Fruit fly (Drosophila melanogaster): ENCODE data around the gene Lcp65Af.
A peak's percentile ranks its signal among the peaks of the same experiment; 100 is the strongest.

The Lcp65Af gene

DNA sequence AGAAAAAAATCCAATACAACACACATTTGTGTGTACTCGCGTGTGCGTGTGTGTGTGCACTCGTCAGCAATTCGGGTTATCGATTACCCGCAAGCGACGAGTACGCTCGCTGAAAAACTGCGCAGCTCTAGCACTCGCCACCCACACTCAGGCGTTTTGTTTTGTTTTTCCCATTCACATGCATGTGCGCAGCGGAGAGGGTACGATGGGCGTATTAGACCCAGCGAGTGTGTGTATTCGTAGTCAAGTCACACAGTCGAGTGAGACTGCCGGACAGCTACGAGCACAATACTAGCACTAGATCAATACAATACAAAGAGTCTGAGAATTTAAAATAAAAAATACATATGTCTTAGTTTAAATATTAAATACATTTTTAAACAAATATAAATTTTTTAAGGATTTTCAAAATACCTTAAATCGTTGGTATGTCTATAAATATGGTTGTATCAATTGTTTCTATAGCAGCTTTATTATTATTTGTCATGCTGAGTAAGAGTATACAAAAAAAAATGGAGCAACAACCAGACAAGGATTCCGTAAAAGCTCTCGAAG is 48.4 kb upstream of the Lcp65Af start, which contains the start of the genes D19B and CG43293 (continued):
- TF ChIP-seq unc-4 (GFP tag; IDR thresholded peaks at IDR 0.05; ENCODE audit: partially characterized antibody), result peak; percentile 57; the same call in 1 of the 2 replicates
- TF ChIP-seq trh (GFP tag; optimal IDR thresholded peaks at IDR 0.05), result peak; percentile 83
- peak; percentile 88 for TF ChIP-seq CG11085 (GFP tag; IDR thresholded peaks at IDR 0.05)
- peak; percentile 81 for TF ChIP-seq CrebB (tag; optimal IDR thresholded peaks at IDR 0.05)
- TF ChIP-seq CG6272 (GFP tag; IDR thresholded peaks at IDR 0.05), result peak; percentile 81
- TF ChIP-seq CG3847 (GFP tag; IDR thresholded peaks at IDR 0.05), result peak; percentile 91
- TF ChIP-seq Taf1 (GFP tag; IDR thresholded peaks at IDR 0.05), result peak; percentile 82
- no peak for TF ChIP-seq Tbp (GFP tag; optimal IDR thresholded peaks at IDR 0.05)
- peak; percentile 92 for TF ChIP-seq klu (GFP tag; IDR thresholded peaks at IDR 0.05)
- peak; percentile 97 for TF ChIP-seq Gug (GFP tag; IDR thresholded peaks at IDR 0.05)
- peak; percentile 89 for TF ChIP-seq jumu (GFP tag; optimal IDR thresholded peaks at IDR 0.05)
- peak; percentile 72 for TF ChIP-seq Usf (GFP tag; optimal IDR thresholded peaks at IDR 0.05)
- TF ChIP-seq CG4424 (GFP tag; optimal IDR thresholded peaks at IDR 0.05), result peak; percentile 88
- TF ChIP-seq CG1832 (GFP tag; optimal IDR thresholded peaks at IDR 0.05), result no peak
- peak; percentile 65 for TF ChIP-seq CG3163 (GFP tag; optimal IDR thresholded peaks at IDR 0.05)
- TF ChIP-seq fd96Cb (tag; optimal IDR thresholded peaks at IDR 0.05), result peak; percentile 83
- TF ChIP-seq CG1529 (GFP tag; optimal IDR thresholded peaks at IDR 0.05), result peak; percentile 72
- TF ChIP-seq CG7745 (tag; optimal IDR thresholded peaks at IDR 0.05), result no peak
- peak; percentile 79 for TF ChIP-seq repo (GFP tag; optimal IDR thresholded peaks at IDR 0.05)
- TF ChIP-seq h (optimal IDR thresholded peaks at IDR 0.05), result no peak
- TF ChIP-seq Hr51 (GFP tag; optimal IDR thresholded peaks at IDR 0.05), result peak; percentile 85 to 86
- TF ChIP-seq CG5953 (GFP tag; IDR thresholded peaks at IDR 0.05), result peak; percentile 87
- TF ChIP-seq gsb (GFP tag; IDR thresholded peaks at IDR 0.05), result peak; percentile 75
- peak; percentile 82 for TF ChIP-seq CG14050 (GFP tag; IDR thresholded peaks at IDR 0.05)
- peak; percentile 43; the same call in 1 of the 2 replicates for TF ChIP-seq CkIIα-i1 (GFP tag; IDR thresholded peaks at IDR 0.05)
- peak; percentile 97 for TF ChIP-seq ci (GFP tag; IDR thresholded peaks at IDR 0.05)
- peak; percentile 90 for TF ChIP-seq ewg (GFP tag; optimal IDR thresholded peaks at IDR 0.05)
- peak; percentile 74 for TF ChIP-seq CG16815 (GFP tag; optimal IDR thresholded peaks at IDR 0.05)
- peak; percentile 63 for TF ChIP-seq org-1 (GFP tag; optimal IDR thresholded peaks at IDR 0.05)
- TF ChIP-seq CG2712 (tag; optimal IDR thresholded peaks at IDR 0.05), result peak; percentile 91
- TF ChIP-seq pros (GFP tag; optimal IDR thresholded peaks at IDR 0.05), result no peak
- peak; percentile 94 for TF ChIP-seq D19A (tag; optimal IDR thresholded peaks at IDR 0.05)
- peak; percentile 86; the same call in 2 of the 3 replicates for TF ChIP-seq CG6175 (GFP tag; IDR thresholded peaks at IDR 0.05)
- peak; percentile 72; the same call in 2 of the 3 replicates for TF ChIP-seq CG11560 (tag; IDR thresholded peaks at IDR 0.05)
- TF ChIP-seq CG2889 (GFP tag; IDR thresholded peaks at IDR 0.05), result peak; percentile 88
- TF ChIP-seq fd102C (GFP tag; optimal IDR thresholded peaks at IDR 0.05), result peak; percentile 12
- no peak for TF ChIP-seq nau (GFP tag; optimal IDR thresholded peaks at IDR 0.05)
- TF ChIP-seq pnt (GFP tag; optimal IDR thresholded peaks at IDR 0.05), result peak; percentile 83
- peak; percentile 88 for TF ChIP-seq unpg (GFP tag; optimal IDR thresholded peaks at IDR 0.05)
- TF ChIP-seq Rx (GFP tag; IDR thresholded peaks at IDR 0.05), result peak; percentile 84
- peak; percentile 58 for TF ChIP-seq CG15696 (tag; optimal IDR thresholded peaks at IDR 0.05)
- TF ChIP-seq CG17385 (GFP tag; optimal IDR thresholded peaks at IDR 0.05), result peak; percentile 81
- peak; percentile 90 for TF ChIP-seq gem (tag; optimal IDR thresholded peaks at IDR 0.05)
- peak; percentile 50 for TF ChIP-seq da (GFP tag; optimal IDR thresholded peaks at IDR 0.05)
- TF ChIP-seq az2 (GFP tag; optimal IDR thresholded peaks at IDR 0.05), result peak; percentile 94
- peak; percentile 38 for TF ChIP-seq CG33557 (GFP tag; optimal IDR thresholded peaks at IDR 0.05)
- peak; percentile 70 for TF ChIP-seq CG10147 (GFP tag; optimal IDR thresholded peaks at IDR 0.05)
- TF ChIP-seq ATbp (GFP tag; optimal IDR thresholded peaks at IDR 0.05), result peak; percentile 76
- peak; percentile 62 for TF ChIP-seq Hand (GFP tag; optimal IDR thresholded peaks at IDR 0.05)
- peak; percentile 88 for TF ChIP-seq CG1602 (GFP tag; optimal IDR thresholded peaks at IDR 0.05)
- TF ChIP-seq Asciz (GFP tag; optimal IDR thresholded peaks at IDR 0.05), result peak; percentile 80

Measured in whole organism, embryonic.